Worm (Caenorhabditis elegans) whole organism, L1 larva: Measurements from ENCODE around the gene AH6.3.

Experiments
- C34B4.2 ChIP-seq: sonication (generic microtip); optimal IDR thresholded peaks from 2 replicates; lab custom pipeline; 2017; ENCODE audit warnings: mild to moderate bottlenecking, missing genetic modification characterization, missing compliant biosample characterization
- F16B12.6 ChIP-seq: fragments of 150-350 bp; optimal IDR thresholded peaks from 2 replicates; lab custom pipeline; 2014; ENCODE audit warnings: missing biosample characterization, missing genetic modification characterization
- aha-1 ChIP-seq: fragments of 150-350 bp; optimal IDR thresholded peaks from 2 replicates; lab custom pipeline; 2014; ENCODE audit warnings: missing biosample characterization, missing genetic modification characterization
- blmp-1 ChIP-seq: fragments of 150-350 bp; optimal IDR thresholded peaks from 2 replicates; lab custom pipeline; 2014; ENCODE audit warnings: missing biosample characterization, missing genetic modification characterization
- ceh-63 ChIP-seq: fragments of 200-800 bp; sonication (Bioruptor generic); optimal IDR thresholded peaks from 2 replicates; lab custom pipeline; 2018; ENCODE audit warnings: mild to moderate bottlenecking, missing genetic modification characterization, missing compliant biosample characterization
- ceh-82 ChIP-seq, 3 experiments: fragments of 150-350 bp in 1 of 3; sonication (generic microtip) in 2 of 3; optimal IDR thresholded peaks; 2 replicates each; lab custom pipeline; 2014 to 2017; ENCODE audit warnings: missing biosample characterization in 3 of 3, missing genetic modification characterization in 3 of 3
- ces-1 ChIP-seq: fragments of 150-350 bp; optimal IDR thresholded peaks from 2 replicates; lab custom pipeline; 2014; ENCODE audit warnings: missing biosample characterization, missing genetic modification reagents, missing genetic modification characterization
- dpl-1 ChIP-seq, 3 experiments: fragments of 150-350 bp in 2 of 3; sonication (generic microtip) in 1 of 3; optimal IDR thresholded peaks; 2 replicates each; lab custom pipeline; 2014 to 2017; ENCODE audit warnings: missing biosample characterization in 3 of 3, missing genetic modification characterization in 3 of 3, missing genetic modification reagents in 3 of 3
- efl-3 ChIP-seq: fragments of 200-800 bp; sonication (Bioruptor generic); optimal IDR thresholded peaks from 2 replicates; lab custom pipeline; 2018; ENCODE audit warnings: mild to moderate bottlenecking, missing genetic modification characterization, missing compliant biosample characterization
- elt-2 ChIP-seq: sonication (generic microtip); optimal IDR thresholded peaks from 2 replicates; lab custom pipeline; 2016; ENCODE audit warnings: missing genetic modification characterization, mild to moderate bottlenecking, inconsistent platforms, missing compliant biosample characterization, missing genetic modification reagents
- ets-5 ChIP-seq: fragments of 200-800 bp; sonication (Bioruptor generic); IDR thresholded peaks from 2 replicates; pipeline ENCODE4 v1.3.6; 2022; ENCODE audit warnings: missing genetic modification characterization, missing compliant biosample characterization
- fkh-8 ChIP-seq: sonication (generic microtip); optimal IDR thresholded peaks from 2 replicates; lab custom pipeline; 2016; ENCODE audit warnings: mild to moderate bottlenecking, missing genetic modification characterization, missing compliant biosample characterization
- lin-15B ChIP-seq: fragments of 150-350 bp; sonication (generic microtip); optimal IDR thresholded peaks from 3 replicates; lab custom pipeline; 2014; ENCODE audit warnings: missing biosample characterization, missing genetic modification characterization
- mef-2 ChIP-seq: fragments of 150-350 bp; optimal IDR thresholded peaks from 2 replicates; lab custom pipeline; 2014; ENCODE audit warnings: missing biosample characterization, missing genetic modification characterization
- nhr-19 ChIP-seq: fragments of 200-800 bp; sonication (Bioruptor generic); conservative IDR thresholded peaks from 2 replicates; pipeline ENCODE4 v1.3.6; 2022; ENCODE audit warnings: missing genetic modification characterization, missing compliant biosample characterization
- nhr-47 ChIP-seq: sonication (generic microtip); optimal IDR thresholded peaks from 2 replicates; lab custom pipeline; 2016; ENCODE audit warnings: mild to moderate bottlenecking, missing genetic modification characterization, moderate library complexity, missing compliant biosample characterization
- nhr-76 ChIP-seq: sonication (generic microtip); optimal IDR thresholded peaks from 2 replicates; lab custom pipeline; 2017; ENCODE audit warnings: missing biosample characterization, missing genetic modification characterization
- rnt-1 ChIP-seq: sonication (generic microtip); optimal IDR thresholded peaks from 2 replicates; lab custom pipeline; 2016; ENCODE audit warnings: mild to moderate bottlenecking, missing genetic modification characterization, moderate library complexity, missing compliant biosample characterization
- snu-23 ChIP-seq: sonication (generic microtip); optimal IDR thresholded peaks from 2 replicates; lab custom pipeline; 2016; ENCODE audit warnings: missing genetic modification characterization, missing compliant biosample characterization
- swsn-7 ChIP-seq: sonication (generic microtip); optimal IDR thresholded peaks from 2 replicates; lab custom pipeline; 2016; ENCODE audit warnings: missing genetic modification characterization, missing compliant biosample characterization
- unc-62 ChIP-seq: fragments of 150-350 bp; optimal IDR thresholded peaks from 2 replicates; lab custom pipeline; 2014; ENCODE audit warnings: missing biosample characterization, missing genetic modification reagents, missing genetic modification characterization
- unc-98 ChIP-seq: fragments of 200-800 bp; sonication (Bioruptor generic); IDR thresholded peaks from 2 replicates; pipeline ENCODE4 v1.3.6; 2022; ENCODE audit warnings: missing genetic modification characterization, missing compliant biosample characterization

The AH6.3 gene

DNA sequence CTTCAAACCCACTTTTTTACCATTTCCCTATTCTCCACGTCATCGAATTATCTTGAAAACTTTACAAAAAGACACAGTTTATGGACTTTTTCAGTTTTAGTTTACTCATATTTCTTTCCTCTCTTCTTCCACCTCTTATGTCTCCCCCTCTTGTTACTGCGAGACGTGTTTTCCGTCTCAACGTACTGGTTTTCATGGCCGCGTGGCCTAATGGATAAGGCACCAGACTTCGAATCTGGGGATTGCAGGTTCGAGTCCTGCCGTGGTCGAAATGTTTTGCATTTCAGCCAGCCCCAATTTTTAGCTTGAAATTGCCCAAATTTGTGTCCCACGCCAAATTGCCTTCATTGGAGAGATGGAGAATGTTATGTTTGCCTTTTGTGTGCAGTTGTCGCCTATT is 47.2 kb downstream of the AH6.3 start (continued):
- TF ChIP-seq fkh-8 (tag; lab: Kevin White, UChicago) (peak; percentile 54), unc-98 (GFP tag; lab: Robert Waterston, UW) (no peak), swsn-7 (peak; percentile 26), mef-2 (tag; lab: Kevin White, UChicago) (no peak), elt-2 (tag; lab: Kevin White, UChicago) (no peak), C34B4.2 (no peak), nhr-47 (tag; lab: Kevin White, UChicago) (peak; percentile 49), ceh-82 (tag; optimal IDR thresholded peaks at IDR 0.05; lab: Kevin White, UChicago) (peak in 1 of 3 experiments; percentile 12), unc-62 (GFP tag; lab: Kevin White, UChicago) (no peak), efl-3 (GFP tag; lab: Kevin White, UChicago) (no peak), rnt-1 (tag; lab: Kevin White, UChicago) (peak; percentile 56), ets-5 (GFP tag; lab: Robert Waterston, UW) (no peak), nhr-76 (no peak), blmp-1 (tag; lab: Kevin White, UChicago) (no peak), ceh-63 (GFP tag; lab: Kevin White, UChicago) (no peak), F16B12.6 (tag; lab: Kevin White, UChicago) (no peak), dpl-1 (GFP tag; optimal IDR thresholded peaks at IDR 0.05; lab: Kevin White, UChicago) (peak in 2 of 3 experiments; percentile 6 to 27), ces-1 (GFP tag; lab: Kevin White, UChicago) (no peak), snu-23 (GFP tag; lab: Kevin White, UChicago) (peak; percentile 53), aha-1 (tag; lab: Kevin White, UChicago) (no peak), lin-15B (tag; lab: Kevin White, UChicago) (no peak), nhr-19 (GFP tag; lab: Robert Waterston, UW) (0 out of 2 replicates have a peak, but pooled peaks have one; percentile 25)
